Fruit fly (Drosophila melanogaster) whole organism, prepupa: ENCODE data around the gene CG13407.

Experiments
- Blimp-1 ChIP-seq: fragments of 200-800 bp; sonication (Bioruptor generic); optimal IDR thresholded peaks from 3 replicates; lab custom pipeline; 2017; ENCODE audit warnings: missing biosample characterization, missing genetic modification characterization, mild to moderate bottlenecking, moderate library complexity, missing genetic modification reagents
- CG10631 ChIP-seq: fragments of 200-800 bp; sonication (Bioruptor generic); optimal IDR thresholded peaks from 2 replicates; lab custom pipeline; 2016; ENCODE audit warnings: missing biosample characterization, missing genetic modification characterization
- CG3032 ChIP-seq: fragments of 200-800 bp; optimal IDR thresholded peaks from 2 replicates; lab custom pipeline; 2019; ENCODE audit warnings: missing biosample characterization, mild to moderate bottlenecking, missing genetic modification characterization, moderate library complexity
- CG3919 ChIP-seq: fragments of 200-800 bp; sonication (Bioruptor generic); optimal IDR thresholded peaks from 3 replicates; lab custom pipeline; 2016; ENCODE audit warnings: missing biosample characterization, missing genetic modification characterization
- CG6792 ChIP-seq: fragments of 200-800 bp; sonication (Bioruptor generic); optimal IDR thresholded peaks from 3 replicates; lab custom pipeline; 2016; ENCODE audit warnings: missing biosample characterization, missing genetic modification characterization
- Sox15 ChIP-seq: fragments of 200-800 bp; sonication (Bioruptor generic); optimal IDR thresholded peaks from 3 replicates; lab custom pipeline; 2016; ENCODE audit warnings: missing biosample characterization, missing genetic modification characterization
- fd59A ChIP-seq: fragments of 200-800 bp; sonication (Bioruptor generic); optimal IDR thresholded peaks from 2 replicates; lab custom pipeline; 2017; ENCODE audit warnings: missing biosample characterization, mild to moderate bottlenecking, missing genetic modification characterization, missing genetic modification reagents

DNA sequence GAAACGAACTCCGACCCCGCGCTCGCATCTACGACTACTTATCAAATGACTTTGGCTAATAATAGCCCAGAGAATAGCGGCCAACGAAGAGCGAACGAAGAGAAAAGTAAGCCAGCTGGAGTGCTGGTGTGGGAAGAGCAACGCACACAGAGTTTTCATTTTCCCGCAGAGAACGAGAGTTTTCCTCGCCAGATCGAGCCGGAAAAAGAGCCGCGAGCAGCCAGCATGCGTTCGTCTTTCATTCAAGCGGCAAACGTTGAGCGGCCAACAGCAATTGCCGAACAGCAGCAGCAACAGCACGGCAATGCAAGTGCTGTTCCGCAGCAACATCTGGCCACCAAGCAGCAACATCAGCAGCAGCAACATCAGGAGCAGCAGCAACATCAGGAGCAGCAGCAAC, 21.6 kb downstream of the CG13407 start:
- TF ChIP-seq fd59A = no peak
- TF ChIP-seq CG3032 = no peak
- TF ChIP-seq CG6792 (GFP tag; lab: Kevin White, UChicago) = no peak
- peak; percentile 40 for TF ChIP-seq CG3919 (GFP tag; lab: Kevin White, UChicago)
- no peak for TF ChIP-seq CG10631
- TF ChIP-seq Blimp-1 (GFP tag; lab: Kevin White, UChicago) = no peak
- no peak for TF ChIP-seq Sox15 (GFP tag; lab: Kevin White, UChicago)
